Worm (Caenorhabditis elegans): ENCODE results near the gene srbc-32.

DNA sequence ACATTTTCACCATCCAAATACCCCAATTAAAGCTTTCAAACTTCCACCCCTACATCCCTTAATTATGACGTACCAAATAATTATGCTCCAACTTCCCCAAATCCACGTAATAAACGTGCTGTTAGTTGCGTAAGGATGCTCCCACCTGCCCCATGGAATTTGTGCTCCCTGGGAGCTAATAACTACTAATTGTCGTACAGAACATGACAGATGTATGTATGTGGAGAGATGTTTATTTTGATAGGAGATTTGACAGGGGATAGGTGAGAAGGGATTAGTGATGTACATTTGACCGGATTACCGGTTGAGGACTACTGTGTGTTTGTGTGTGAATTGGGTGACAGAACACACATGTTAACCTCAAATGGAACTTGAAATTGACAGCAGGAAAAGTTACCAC, 36.9 kb downstream of the srbc-32 start:
- TF ChIP-seq ama-1 (optimal IDR thresholded peaks at IDR 0.05) (no peak), tbx-11 (GFP tag; IDR thresholded peaks at IDR 0.05) (no peak), flt-1 (GFP tag; IDR thresholded peaks at IDR 0.05) (no peak), pes-1 (GFP tag; IDR thresholded peaks at IDR 0.05) (no peak), hmbx-1 (tag; optimal IDR thresholded peaks at IDR 0.05) (no peak), hnd-1 (tag; optimal IDR thresholded peaks at IDR 0.05) (no peak), B0310.2 (tag; optimal IDR thresholded peaks at IDR 0.05) (no peak), hmg-4 (GFP tag; optimal IDR thresholded peaks at IDR 0.05) (no peak), tbx-37 (GFP tag; conservative IDR thresholded peaks at IDR 0.05) (no peak), aly-1 (tag; optimal IDR thresholded peaks at IDR 0.05) (no peak)

Measured in whole organism, early embryonic.